Worm (Caenorhabditis elegans) whole organism, L2 larva: Measurements from ENCODE around the gene C15C7.6.

ENCODE experiments used
- ama-1 ChIP-seq: fragments of 150-350 bp; optimal IDR thresholded peaks from 2 replicates; lab custom pipeline; 2018; ENCODE audit warnings: inconsistent platforms
- nhr-12 ChIP-seq: fragments of 150-350 bp; optimal IDR thresholded peaks from 2 replicates; lab custom pipeline; 2014; ENCODE audit warnings: missing biosample characterization, missing genetic modification characterization

Gene C15C7.6

DNA sequence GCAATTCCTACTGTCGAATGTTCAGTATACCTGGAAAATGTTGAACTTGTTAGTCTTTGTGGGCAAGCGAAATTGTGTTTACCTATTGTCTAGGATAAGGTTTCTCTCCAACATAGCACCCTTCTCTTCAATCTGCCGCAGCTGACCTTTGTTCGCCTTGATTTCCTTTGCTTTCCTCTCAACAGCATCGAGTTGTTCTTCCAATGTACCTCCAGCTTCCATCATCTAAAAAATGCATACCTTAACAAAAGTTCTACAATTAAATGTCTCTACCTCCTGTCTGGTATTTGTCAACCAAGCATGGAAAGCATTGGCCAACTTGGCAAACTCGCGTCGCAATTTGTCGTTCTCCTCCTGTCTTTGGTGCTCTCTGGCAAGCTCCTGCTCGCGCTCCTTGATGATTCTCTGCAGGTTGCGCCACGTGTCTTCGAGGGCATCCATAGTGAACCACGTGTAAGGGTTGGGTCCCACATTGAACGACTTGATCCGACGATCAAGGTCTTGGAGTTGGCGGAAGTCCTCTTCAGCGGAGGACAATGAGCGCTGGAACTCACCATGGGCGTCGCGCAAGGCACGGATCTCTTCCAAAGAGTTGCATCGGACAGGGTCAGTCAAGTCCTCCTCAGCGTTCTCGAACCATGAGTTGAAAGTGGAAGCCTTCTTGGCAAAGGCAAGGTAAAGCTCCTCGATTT is 51.6 kb downstream of the C15C7.6 start:
- TF ChIP-seq nhr-12 (tag; lab: Kevin White, UChicago) (no peak), ama-1 (lab: Kevin White, UChicago) (no peak)
